Fruit fly (Drosophila melanogaster): Measurements from ENCODE around the gene CG7044.

The CG7044 gene

dm6 chr3R:21141341-21141740 is 39.8 kb upstream of the CG7044 start (continued):
- TF ChIP-seq CG10321 (GFP tag; IDR thresholded peaks at IDR 0.05) (peak; percentile 51; the same call in 1 of the 2 replicates), Blimp-1 (GFP tag; optimal IDR thresholded peaks at IDR 0.05) (no peak), Neu2 (GFP tag; optimal IDR thresholded peaks at IDR 0.05; ENCODE audit: borderline replicate concordance) (no peak), Max (GFP tag; optimal IDR thresholded peaks at IDR 0.05) (no peak), pum (GFP tag; optimal IDR thresholded peaks at IDR 0.05) (no peak), dan (GFP tag; IDR thresholded peaks at IDR 0.05) (no peak), Gug (GFP tag; IDR thresholded peaks at IDR 0.05) (no peak), sim (GFP tag; IDR thresholded peaks at IDR 0.05) (no peak), Hmx (GFP tag; optimal IDR thresholded peaks at IDR 0.05) (no peak), MBD-R2 (GFP tag; IDR thresholded peaks at IDR 0.05) (no peak), CG15696 (tag; optimal IDR thresholded peaks at IDR 0.05) (no peak), fru (optimal IDR thresholded peaks at IDR 0.05) (no peak), CG9797 (GFP tag; optimal IDR thresholded peaks at IDR 0.05) (no peak), stc (GFP tag; IDR thresholded peaks at IDR 0.05) (no peak), scrt (GFP tag; optimal IDR thresholded peaks at IDR 0.05) (no peak), Mad (GFP tag; optimal IDR thresholded peaks at IDR 0.05) (no peak), B-H1 (GFP tag; IDR thresholded peaks at IDR 0.05) (no peak), CG2202 (tag; optimal IDR thresholded peaks at IDR 0.05) (no peak), twi (tag; optimal IDR thresholded peaks at IDR 0.05) (no peak), Atf3 (GFP tag; optimal IDR thresholded peaks at IDR 0.05) (no peak), Trl (optimal IDR thresholded peaks at IDR 0.05) (peak in 1 of 2 experiments; percentile 54), Trl (GFP tag; optimal IDR thresholded peaks at IDR 0.05) (no peak), Chrac-16 (GFP tag; optimal IDR thresholded peaks at IDR 0.05) (no peak), CG5245 (GFP tag; optimal IDR thresholded peaks at IDR 0.05) (no peak), CG2875 (GFP tag; optimal IDR thresholded peaks at IDR 0.05) (no peak), Myb (GFP tag; optimal IDR thresholded peaks at IDR 0.05) (no peak), CG15601 (tag; optimal IDR thresholded peaks at IDR 0.05) (no peak), pho (GFP tag; optimal IDR thresholded peaks at IDR 0.05) (no peak), dysf (GFP tag; IDR thresholded peaks at IDR 0.05) (no peak), seq (GFP tag; IDR thresholded peaks at IDR 0.05) (peak; percentile 73), zen (tag; optimal IDR thresholded peaks at IDR 0.05) (no peak), nerfin-1 (tag; optimal IDR thresholded peaks at IDR 0.05) (peak; percentile 12), wdn (GFP tag; IDR thresholded peaks at IDR 0.05) (no peak), Xbp1 (GFP tag; optimal IDR thresholded peaks at IDR 0.05) (no peak), Scr (GFP tag; IDR thresholded peaks at IDR 0.05; ENCODE audit: partially characterized antibody) (no peak), Hey (tag; optimal IDR thresholded peaks at IDR 0.05) (no peak), ato (GFP tag; IDR thresholded peaks at IDR 0.05; ENCODE audit: partially characterized antibody) (0 out of 2 replicates have a peak, but pooled peaks have one; percentile 18), CG8281 (tag; optimal IDR thresholded peaks at IDR 0.05) (no peak)

dm6 chr3R:21140458-21140857 is 38.9 kb upstream of the CG7044 start, which contains the start of gene SNF4Agamma:
Gene SNF4Agamma (plus strand): TSS chr3R:21140739.
- peak; percentile 0 for TF ChIP-seq Mes4 (GFP tag; optimal IDR thresholded peaks at IDR 0.05)
- peak; percentile 10 for TF ChIP-seq CG33213 (GFP tag; optimal IDR thresholded peaks at IDR 0.05)
- TF ChIP-seq MBD-R2 (GFP tag; IDR thresholded peaks at IDR 0.05): peak; percentile 36; the same call in 1 of the 2 replicates
- peak; percentile 68 for TF ChIP-seq inv (GFP tag; IDR thresholded peaks at IDR 0.05; ENCODE audit: partially characterized antibody)
- no peak for TF ChIP-seq CG3281 (GFP tag; optimal IDR thresholded peaks at IDR 0.05)
- TF ChIP-seq fd102C (GFP tag; optimal IDR thresholded peaks at IDR 0.05): no peak
- peak; percentile 74; the same call in 2 of the 3 replicates for TF ChIP-seq CG6791 (GFP tag; IDR thresholded peaks at IDR 0.05; ENCODE audit: partially characterized antibody)
- no peak for TF ChIP-seq CG13894 (tag; optimal IDR thresholded peaks at IDR 0.05)
- no peak for TF ChIP-seq CG7372 (GFP tag; IDR thresholded peaks at IDR 0.05)
- no peak for TF ChIP-seq Hr51 (GFP tag; optimal IDR thresholded peaks at IDR 0.05)
- TF ChIP-seq en (GFP tag; optimal IDR thresholded peaks at IDR 0.05): no peak
- no peak for TF ChIP-seq CG4404 (GFP tag; IDR thresholded peaks at IDR 0.05)
- no peak for TF ChIP-seq CG7357 (GFP tag; IDR thresholded peaks at IDR 0.05)
- TF ChIP-seq pho (GFP tag; optimal IDR thresholded peaks at IDR 0.05): no peak
- peak; percentile 77 for TF ChIP-seq Scr (GFP tag; IDR thresholded peaks at IDR 0.05; ENCODE audit: partially characterized antibody)
- no peak for TF ChIP-seq Drgx (GFP tag; IDR thresholded peaks at IDR 0.05)
- no peak for TF ChIP-seq Bteb2 (GFP tag; optimal IDR thresholded peaks at IDR 0.05)
- no peak for TF ChIP-seq CG18476 (GFP tag; optimal IDR thresholded peaks at IDR 0.05)
- no peak for TF ChIP-seq odd (GFP tag; optimal IDR thresholded peaks at IDR 0.05)
